Fruit fly (Drosophila melanogaster): ENCODE measurements around the gene Trs23.

DNA sequence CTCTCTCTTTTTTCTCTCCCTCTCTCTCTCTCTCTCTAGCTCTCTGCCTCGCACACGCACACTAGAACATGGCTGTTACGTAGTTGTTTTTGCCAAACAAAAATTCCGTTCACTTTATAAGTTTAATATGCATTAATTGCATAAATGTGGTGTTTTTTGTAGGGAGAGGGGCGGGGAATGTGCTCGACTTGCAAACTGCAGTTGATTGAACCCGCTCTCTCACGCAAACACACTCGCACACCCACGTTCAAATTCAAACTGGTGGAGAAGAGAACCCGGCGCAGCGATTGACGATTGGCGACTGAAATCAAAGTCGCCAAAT lies 23.0 kb downstream of the Trs23 start:
- TF ChIP-seq psq (optimal IDR thresholded peaks at IDR 0.05) = no peak
- TF ChIP-seq h (optimal IDR thresholded peaks at IDR 0.05) = no peak
- TF ChIP-seq Myc (optimal IDR thresholded peaks at IDR 0.05) = no peak
